Worm (Caenorhabditis elegans): ENCODE measurements around the gene nlp-6.

nlp-6 gene

DNA sequence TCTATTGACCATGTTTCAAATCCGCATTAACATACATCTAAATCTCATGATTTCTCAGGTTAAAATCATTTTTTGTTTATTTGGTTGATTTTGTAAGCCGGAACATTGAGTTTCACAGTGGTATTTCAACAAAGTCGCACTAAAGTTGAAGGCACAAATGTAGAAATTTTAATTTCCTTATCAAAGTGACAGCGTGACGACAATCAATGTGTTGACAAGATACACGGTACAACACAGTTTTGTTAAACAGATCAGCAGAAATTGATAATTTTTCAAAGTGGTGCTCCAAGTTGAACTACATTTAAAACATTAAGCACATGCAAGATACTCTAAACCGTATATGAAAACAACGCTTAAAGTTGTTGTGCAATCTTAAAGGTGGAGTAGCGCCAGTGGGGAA is 40.4 kb downstream of the nlp-6 start (continued):
- TF ChIP-seq lin-15B (tag; optimal IDR thresholded peaks at IDR 0.05): no peak
- TF ChIP-seq R02D3.7 (tag; optimal IDR thresholded peaks at IDR 0.05): no peak

DNA sequence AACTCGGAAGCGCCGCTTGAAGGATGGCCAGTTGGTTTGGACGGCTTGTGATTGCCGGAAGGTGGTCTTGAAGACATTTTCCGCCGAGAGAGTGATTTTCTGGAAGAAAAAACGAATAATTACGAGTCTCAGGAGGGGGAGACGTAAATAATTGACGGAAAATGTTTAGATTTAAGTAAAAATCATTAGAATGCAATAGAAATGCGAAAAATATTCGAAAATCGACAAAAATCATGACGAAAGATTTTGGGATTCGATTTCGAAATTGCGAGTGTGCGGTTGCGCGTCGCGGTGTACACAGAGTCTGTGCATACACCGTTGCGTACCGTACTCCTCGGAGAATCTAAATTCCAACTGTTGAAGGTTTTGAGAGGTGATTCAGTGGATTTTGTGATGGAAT is 49.4 kb downstream of the nlp-6 start, which contains the start of gene H11L12.1:
Gene H11L12.1, minus strand, starts transcription at position 101 of the 400 bp plus-strand sequence.
- TF ChIP-seq arid-1 (GFP tag; conservative IDR thresholded peaks at IDR 0.05): no peak

DNA sequence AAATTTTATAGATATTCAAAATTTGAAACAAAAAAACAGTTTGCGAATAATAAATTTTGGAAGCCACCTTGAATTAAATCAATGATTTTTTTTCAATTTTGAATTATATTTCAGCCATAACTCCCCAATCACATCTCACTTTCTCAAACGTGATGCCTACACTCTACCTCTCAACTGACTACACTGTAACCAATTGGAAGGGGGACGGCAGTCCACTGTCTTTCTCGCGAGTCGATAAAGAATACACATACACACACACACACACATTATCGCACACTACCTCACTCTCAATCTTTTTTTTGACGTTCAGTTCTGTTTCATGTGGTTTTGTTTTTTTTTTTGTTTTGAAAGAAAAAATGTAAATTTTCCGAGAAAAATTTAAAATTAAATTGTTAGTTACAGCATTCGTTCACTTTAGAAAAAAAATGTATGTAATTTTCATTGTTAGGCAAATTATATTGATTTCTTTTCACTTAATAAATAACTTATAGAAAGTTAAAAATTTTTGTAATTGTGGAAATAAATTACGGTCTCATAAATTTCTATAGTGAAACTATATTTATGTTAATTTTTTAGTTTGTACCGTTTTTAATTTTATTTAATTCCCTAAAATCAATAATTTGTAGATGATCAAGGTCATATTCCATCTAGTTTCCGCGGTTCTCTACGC is 52.2 kb downstream of the nlp-6 start, which contains the start of gene cTel55X.1:
Gene cTel55X.1, plus strand, starts transcription at position 620 of the 670 bp plus-strand sequence.
- TF ChIP-seq daf-16 (GFP tag; optimal IDR thresholded peaks at IDR 0.05) (no peak), daf-16 (tag; optimal IDR thresholded peaks at IDR 0.05) (peak; percentile 53), zip-11 (GFP tag; IDR thresholded peaks at IDR 0.05) (no peak), ceh-28 (tag; optimal IDR thresholded peaks at IDR 0.05) (no peak), Y75B8A.6 (GFP tag; IDR thresholded peaks at IDR 0.05) (no peak), zag-1 (tag; optimal IDR thresholded peaks at IDR 0.05) (no peak), lim-7 (GFP tag; IDR thresholded peaks at IDR 0.05) (no peak), cey-2 (tag; optimal IDR thresholded peaks at IDR 0.05; ENCODE audit: borderline replicate concordance, insufficient read depth) (no peak), daf-8 (GFP tag; IDR thresholded peaks at IDR 0.05) (no peak), hlh-30 (tag; optimal IDR thresholded peaks at IDR 0.05; ENCODE audit: insufficient read depth) (peak; percentile 24), dmd-6 (GFP tag; IDR thresholded peaks at IDR 0.05) (peak; percentile 68), mdt-29 (GFP tag; IDR thresholded peaks at IDR 0.05) (no peak), pqm-1 (tag; optimal IDR thresholded peaks at IDR 0.05) (peak; percentile 71), lin-13 (GFP tag; optimal IDR thresholded peaks at IDR 0.05) (no peak), nhr-77 (tag; optimal IDR thresholded peaks at IDR 0.05) (peak; percentile 23), daf-12 (tag; optimal IDR thresholded peaks at IDR 0.05) (no peak), hlh-11 (tag; optimal IDR thresholded peaks at IDR 0.05) (peak; percentile 39), mdl-1 (tag; optimal IDR thresholded peaks at IDR 0.05) (peak in 1 of 2 experiments; percentile 35), nhr-28 (tag; optimal IDR thresholded peaks at IDR 0.05) (peak; percentile 77), mep-1 (tag; optimal IDR thresholded peaks at IDR 0.05) (peak; percentile 16), egl-27 (tag; optimal IDR thresholded peaks at IDR 0.05) (no peak), mes-2 (tag; optimal IDR thresholded peaks at IDR 0.05; ENCODE audit: poor library complexity, severe bottlenecking) (peak; percentile 47), F37D6.2 (tag; optimal IDR thresholded peaks at IDR 0.05) (no peak), aha-1 (tag) (peak; percentile 74), dve-1 (tag; optimal IDR thresholded peaks at IDR 0.05; ENCODE audit: insufficient read depth) (peak; percentile 68)

All from whole organism, L4 larva.